Fruit fly (Drosophila melanogaster): ENCODE results near the gene RhoGAP92B.

The RhoGAP92B gene

DNA sequence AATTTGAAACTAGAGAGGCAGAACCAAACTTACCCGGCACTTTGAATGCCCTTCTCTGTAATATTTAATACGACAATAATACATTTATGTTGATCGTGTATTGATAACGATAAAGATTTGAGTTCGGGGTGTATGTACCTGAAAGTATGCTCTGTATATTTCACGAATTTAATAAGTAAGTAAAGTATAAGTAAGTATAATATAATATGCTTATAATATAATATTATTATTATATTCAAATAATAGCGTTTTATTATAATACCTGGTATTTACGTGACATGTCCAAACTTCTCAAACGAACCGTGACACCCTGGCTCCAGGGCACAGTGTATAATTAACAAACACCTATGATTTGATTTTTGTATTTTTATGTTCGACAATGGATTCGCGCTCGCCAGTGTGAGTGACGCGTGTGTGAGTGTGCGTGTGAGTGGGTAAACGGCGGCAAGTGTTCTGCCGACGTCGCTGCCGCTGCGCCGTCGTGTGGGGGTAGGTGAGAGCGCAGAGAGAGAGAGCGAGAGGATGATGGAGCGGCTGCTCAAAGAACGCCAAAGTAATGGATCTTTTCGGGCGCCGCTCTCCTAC is 15.3 kb upstream of the RhoGAP92B start (continued):
- TF ChIP-seq zfh1 (GFP tag; IDR thresholded peaks at IDR 0.05): no peak
- no peak for TF ChIP-seq pnt (GFP tag; optimal IDR thresholded peaks at IDR 0.05)
- TF ChIP-seq CG31365 (tag; optimal IDR thresholded peaks at IDR 0.05): no peak
- TF ChIP-seq CG4404 (GFP tag; IDR thresholded peaks at IDR 0.05): no peak
- no peak for TF ChIP-seq Poxn (GFP tag; IDR thresholded peaks at IDR 0.05)
- TF ChIP-seq Adf1 (GFP tag; IDR thresholded peaks at IDR 0.05): peak; percentile 95
- peak; percentile 75 for TF ChIP-seq Oli (tag; optimal IDR thresholded peaks at IDR 0.05)
- peak; percentile 80 for TF ChIP-seq CG10274 (GFP tag; optimal IDR thresholded peaks at IDR 0.05)
- peak; percentile 66 for TF ChIP-seq CG9932 (GFP tag; IDR thresholded peaks at IDR 0.05)
- peak; percentile 54 for TF ChIP-seq CG4424 (GFP tag; optimal IDR thresholded peaks at IDR 0.05)
- TF ChIP-seq CG13123 (GFP tag; optimal IDR thresholded peaks at IDR 0.05): no peak
- TF ChIP-seq nmo (GFP tag; optimal IDR thresholded peaks at IDR 0.05): peak; percentile 85
- TF ChIP-seq CG31224 (GFP tag; IDR thresholded peaks at IDR 0.05): peak; percentile 61; the same call in 1 of the 2 replicates
- peak; percentile 65 for TF ChIP-seq CG15011 (GFP tag; optimal IDR thresholded peaks at IDR 0.05)
- peak; percentile 62 for TF ChIP-seq CG9437 (GFP tag; optimal IDR thresholded peaks at IDR 0.05)
- no peak for TF ChIP-seq Side (GFP tag; optimal IDR thresholded peaks at IDR 0.05)
- TF ChIP-seq ranshi (GFP tag; IDR thresholded peaks at IDR 0.05): no peak; the same call in 1 of the 2 replicates
- peak; percentile 89 to 95 for TF ChIP-seq Trl (optimal IDR thresholded peaks at IDR 0.05)
- TF ChIP-seq Trl (GFP tag; optimal IDR thresholded peaks at IDR 0.05): no peak
- peak; percentile 46; the same call in 1 of the 2 replicates for TF ChIP-seq E2f2 (GFP tag; IDR thresholded peaks at IDR 0.05)
- TF ChIP-seq CG1233 (GFP tag; optimal IDR thresholded peaks at IDR 0.05): peak; percentile 79
- TF ChIP-seq CG7745 (tag; optimal IDR thresholded peaks at IDR 0.05): peak; percentile 4
- peak; percentile 12 for TF ChIP-seq jing (GFP tag; optimal IDR thresholded peaks at IDR 0.05)
- TF ChIP-seq chn (GFP tag; optimal IDR thresholded peaks at IDR 0.05): no peak
- peak; percentile 67 for TF ChIP-seq Hr3 (GFP tag; optimal IDR thresholded peaks at IDR 0.05)
- TF ChIP-seq dati (GFP tag; IDR thresholded peaks at IDR 0.05): no peak
- no peak for TF ChIP-seq CG7963 (GFP tag; IDR thresholded peaks at IDR 0.05; ENCODE audit: partially characterized antibody)
- TF ChIP-seq H2.0 (GFP tag; IDR thresholded peaks at IDR 0.05): no peak; the same call in 1 of the 2 replicates
- no peak; the same call in 1 of the 2 replicates for TF ChIP-seq ttk (GFP tag; IDR thresholded peaks at IDR 0.05)
- no peak for TF ChIP-seq Ets97D (GFP tag; optimal IDR thresholded peaks at IDR 0.05)
- no peak for TF ChIP-seq CG16813 (GFP tag; IDR thresholded peaks at IDR 0.05; ENCODE audit: partially characterized antibody)
- no peak for TF ChIP-seq CHES-1-like (GFP tag; optimal IDR thresholded peaks at IDR 0.05)
- peak; percentile 58 for TF ChIP-seq Jarid2 (GFP tag; optimal IDR thresholded peaks at IDR 0.05)
- TF ChIP-seq Sry-β (GFP tag; optimal IDR thresholded peaks at IDR 0.05): no peak
- peak in 1 of 2 experiments; percentile 34 for TF ChIP-seq Pdp1 (GFP tag; optimal IDR thresholded peaks at IDR 0.05)
- peak; percentile 65 for TF ChIP-seq sd (tag; optimal IDR thresholded peaks at IDR 0.05)
- TF ChIP-seq CG42726 (GFP tag; IDR thresholded peaks at IDR 0.05; ENCODE audit: partially characterized antibody): no peak
- no peak for TF ChIP-seq eve (GFP tag; optimal IDR thresholded peaks at IDR 0.05)
- TF ChIP-seq mam (GFP tag; optimal IDR thresholded peaks at IDR 0.05): no peak
- TF ChIP-seq CG6813 (GFP tag; optimal IDR thresholded peaks at IDR 0.05): peak; percentile 74
- peak in 1 of 2 experiments; percentile 76 for TF ChIP-seq Eip74EF (GFP tag; optimal IDR thresholded peaks at IDR 0.05)
- peak; percentile 24 for TF ChIP-seq CG1529 (GFP tag; optimal IDR thresholded peaks at IDR 0.05)
- no peak for TF ChIP-seq zf30C (GFP tag; optimal IDR thresholded peaks at IDR 0.05)
- TF ChIP-seq CG4820 (GFP tag; optimal IDR thresholded peaks at IDR 0.05): peak; percentile 48
- peak; percentile 66 for TF ChIP-seq Deaf1 (tag; optimal IDR thresholded peaks at IDR 0.05)
- TF ChIP-seq so (GFP tag; IDR thresholded peaks at IDR 0.05): no peak; the same call in 1 of the 3 replicates
- peak; percentile 22; the same call in 1 of the 2 replicates for TF ChIP-seq Nf-YA (GFP tag; IDR thresholded peaks at IDR 0.05)
- TF ChIP-seq CG7556 (GFP tag; optimal IDR thresholded peaks at IDR 0.05): peak; percentile 81
- no peak for TF ChIP-seq p53 (GFP tag; optimal IDR thresholded peaks at IDR 0.05)
- TF ChIP-seq dan (GFP tag; IDR thresholded peaks at IDR 0.05): no peak
- no peak for TF ChIP-seq ap (GFP tag; IDR thresholded peaks at IDR 0.05)

Measured in whole organism, embryonic.